Worm (Caenorhabditis elegans) whole organism, L1 larva: ENCODE data around the gene K07F5.6.

Experiments
- aly-2 ChIP-seq: fragments of 150-350 bp; optimal IDR thresholded peaks from 2 replicates; lab custom pipeline; 2014; ENCODE audit warnings: missing biosample characterization, missing genetic modification characterization
- ceh-82 ChIP-seq, 3 experiments: fragments of 150-350 bp in 1 of 3; sonication (generic microtip) in 2 of 3; optimal IDR thresholded peaks; 2 replicates each; lab custom pipeline; 2014 to 2017; ENCODE audit warnings: missing biosample characterization in 3 of 3, missing genetic modification characterization in 3 of 3
- irx-1 ChIP-seq: sonication (generic microtip); optimal IDR thresholded peaks from 2 replicates; lab custom pipeline; 2016; ENCODE audit warnings: missing genetic modification characterization, missing compliant biosample characterization
- lin-13 ChIP-seq: fragments of 150-350 bp; optimal IDR thresholded peaks from 2 replicates; lab custom pipeline; 2014; ENCODE audit warnings: missing biosample characterization, missing genetic modification reagents, missing genetic modification characterization
- lin-14 ChIP-seq: fragments of 200-800 bp; sonication (Bioruptor generic); optimal IDR thresholded peaks from 2 replicates; lab custom pipeline; 2018; ENCODE audit warnings: mild to moderate bottlenecking, missing genetic modification characterization, moderate library complexity, missing compliant biosample characterization
- lin-39 ChIP-seq: fragments of 150-350 bp; optimal IDR thresholded peaks from 2 replicates; lab custom pipeline; 2014; ENCODE audit warnings: missing biosample characterization, missing genetic modification reagents, missing genetic modification characterization
- lsy-2 ChIP-seq, 2 experiments: fragments of 150-350 bp; optimal IDR thresholded peaks; 2 replicates each; lab custom pipeline; 2014; ENCODE audit warnings: missing biosample characterization in 2 of 2, missing genetic modification characterization in 2 of 2
- mab-9 ChIP-seq: fragments of 200-800 bp; sonication (Bioruptor generic); IDR thresholded peaks from 2 replicates; pipeline ENCODE4 v1.3.6; 2022; ENCODE audit warnings: missing genetic modification reagents, missing genetic modification characterization, missing compliant biosample characterization
- nhr-11 ChIP-seq: fragments of 150-350 bp; optimal IDR thresholded peaks from 2 replicates; lab custom pipeline; 2014; ENCODE audit warnings: missing biosample characterization, missing genetic modification characterization
- nhr-12 ChIP-seq: sonication (generic microtip); optimal IDR thresholded peaks from 2 replicates; lab custom pipeline; 2017; ENCODE audit warnings: missing biosample characterization, missing genetic modification characterization
- skn-1 ChIP-seq: fragments of 150-350 bp; optimal IDR thresholded peaks from 2 replicates; lab custom pipeline; 2014; ENCODE audit warnings: missing biosample characterization, missing genetic modification characterization
- sptf-1 ChIP-seq: fragments of 150-350 bp; optimal IDR thresholded peaks from 2 replicates; lab custom pipeline; 2014; ENCODE audit warnings: missing biosample characterization, missing genetic modification characterization
- unc-130 ChIP-seq: fragments of 150-350 bp; optimal IDR thresholded peaks from 2 replicates; lab custom pipeline; 2017; ENCODE audit warnings: missing biosample characterization, missing genetic modification characterization, inconsistent platforms
- ztf-4 ChIP-seq: fragments of 150-350 bp; optimal IDR thresholded peaks from 2 replicates; lab custom pipeline; 2014; ENCODE audit warnings: missing biosample characterization, missing genetic modification characterization

DNA sequence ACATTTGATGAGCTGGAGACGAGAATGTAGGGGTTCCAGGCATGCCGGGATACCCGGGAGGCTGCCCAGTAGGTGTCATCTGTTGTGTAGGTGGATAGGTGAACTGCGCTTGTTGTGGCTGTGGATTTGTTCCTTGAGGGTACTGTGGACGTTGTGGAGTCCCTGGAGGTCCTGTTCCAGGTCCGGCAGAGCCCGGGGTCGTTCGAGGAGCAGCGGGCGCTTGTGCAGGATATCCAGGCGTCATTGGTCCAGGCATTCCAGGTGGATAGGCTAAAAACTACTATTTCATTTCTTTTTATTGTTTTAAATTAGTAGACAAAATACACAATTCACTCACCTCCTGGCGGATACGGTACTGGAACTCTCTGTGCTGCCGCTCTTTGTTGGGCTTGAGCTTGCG is 51.2 kb downstream of the K07F5.6 start:
- no peak for TF ChIP-seq lin-39 (tag; lab: Kevin White, UChicago)
- no peak for TF ChIP-seq unc-130 (tag; lab: Kevin White, UChicago)
- no peak for TF ChIP-seq nhr-11 (tag; lab: Kevin White, UChicago)
- no peak for TF ChIP-seq lsy-2 (tag; optimal IDR thresholded peaks at IDR 0.05; lab: Kevin White, UChicago)
- no peak for TF ChIP-seq irx-1 (tag; lab: Kevin White, UChicago)
- TF ChIP-seq nhr-12, result no peak
- TF ChIP-seq lin-14 (GFP tag; lab: Kevin White, UChicago), result no peak
- no peak for TF ChIP-seq ceh-82 (tag; optimal IDR thresholded peaks at IDR 0.05; lab: Kevin White, UChicago)
- TF ChIP-seq skn-1 (tag; lab: Kevin White, UChicago), result no peak
- no peak for TF ChIP-seq mab-9 (GFP tag; lab: Robert Waterston, UW)
- TF ChIP-seq ztf-4 (tag; lab: Kevin White, UChicago), result no peak
- no peak for TF ChIP-seq aly-2 (tag; lab: Kevin White, UChicago)
- no peak for TF ChIP-seq sptf-1 (tag; lab: Kevin White, UChicago)
- TF ChIP-seq lin-13, result no peak
